Worm (Caenorhabditis elegans): Measurements from ENCODE around the gene hpx-2.

The hpx-2 gene

DNA sequence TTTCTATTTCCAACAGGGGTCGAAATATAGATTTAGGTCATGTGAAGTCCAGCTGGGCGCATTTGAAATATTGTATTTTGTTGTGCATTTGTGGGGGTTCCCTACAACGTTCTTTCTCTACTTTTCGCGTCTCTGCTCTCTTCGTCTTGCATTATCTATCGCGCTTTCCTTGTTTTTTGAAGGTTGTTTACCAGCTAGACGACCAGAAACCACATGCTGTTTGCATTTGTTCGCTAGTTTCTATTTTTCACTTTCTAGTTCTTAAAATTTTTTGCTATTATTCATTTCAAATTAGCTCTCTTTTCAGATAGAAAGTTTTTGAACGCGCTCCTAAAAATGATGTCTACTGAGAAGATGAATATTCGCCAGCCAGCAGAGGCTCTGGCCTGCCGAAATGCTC is 10.8 kb upstream of the hpx-2 start, which contains the start of gene F55B12.10:
Gene F55B12.10, plus strand, starts transcription at position 301 of the 400 bp plus-strand sequence.
- no peak for TF ChIP-seq nhr-179 (tag; optimal IDR thresholded peaks at IDR 0.05)
- peak; percentile 7 for TF ChIP-seq K12H6.12 (tag; optimal IDR thresholded peaks at IDR 0.05)

DNA sequence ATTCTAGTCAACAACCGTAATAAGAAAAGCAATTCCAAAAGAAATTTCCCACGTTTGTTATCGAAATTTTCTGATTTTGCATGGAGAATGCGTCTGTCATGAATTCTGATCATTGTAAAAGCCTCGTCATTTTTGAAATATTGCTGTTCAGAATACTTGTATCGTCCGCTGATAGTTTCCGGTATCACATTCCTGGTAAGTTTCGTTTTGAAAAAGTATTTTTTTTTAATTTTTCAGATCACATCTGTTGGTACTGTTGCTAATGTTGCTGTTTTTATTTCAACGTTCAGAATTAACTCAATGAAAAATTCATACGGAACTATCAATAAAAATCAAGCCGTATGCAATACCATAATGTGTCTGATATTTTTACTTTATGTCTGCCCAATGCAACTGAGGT is 9.4 kb upstream of the hpx-2 start, which contains the start of gene srx-17:
Gene srx-17, plus strand, starts transcription at position 301 of the 400 bp plus-strand sequence.
- TF ChIP-seq akir-1 (GFP tag; optimal IDR thresholded peaks at IDR 0.05) (no peak), efl-1 (GFP tag; optimal IDR thresholded peaks at IDR 0.05) (no peak), D2030.7 (GFP tag; IDR thresholded peaks at IDR 0.05) (no peak), T26A5.8 (tag; optimal IDR thresholded peaks at IDR 0.05) (no peak), F55B11.4 (tag; optimal IDR thresholded peaks at IDR 0.05; ENCODE audit: borderline replicate concordance, insufficient read depth) (no peak), mcd-1 (GFP tag; IDR thresholded peaks at IDR 0.05) (no peak), ztf-26 (tag; optimal IDR thresholded peaks at IDR 0.05) (no peak), mes-4 (tag; optimal IDR thresholded peaks at IDR 0.05) (no peak), hsf-1 (GFP tag; IDR thresholded peaks at IDR 0.05) (no peak), Y67H2A.10 (GFP tag; conservative IDR thresholded peaks at IDR 0.05) (no peak), F37B4.10 (GFP tag; IDR thresholded peaks at IDR 0.05) (no peak), F10E7.11 (tag; optimal IDR thresholded peaks at IDR 0.05) (no peak), ztf-6 (GFP tag; IDR thresholded peaks at IDR 0.05) (no peak), pha-4 (tag; optimal IDR thresholded peaks at IDR 0.05) (no peak), unc-130 (GFP tag; optimal IDR thresholded peaks at IDR 0.05) (no peak), T07F8.4 (tag; optimal IDR thresholded peaks at IDR 0.05) (no peak), C06A6.2 (GFP tag; conservative IDR thresholded peaks at IDR 0.05) (no peak), ztf-18 (tag; optimal IDR thresholded peaks at IDR 0.05) (no peak)

DNA sequence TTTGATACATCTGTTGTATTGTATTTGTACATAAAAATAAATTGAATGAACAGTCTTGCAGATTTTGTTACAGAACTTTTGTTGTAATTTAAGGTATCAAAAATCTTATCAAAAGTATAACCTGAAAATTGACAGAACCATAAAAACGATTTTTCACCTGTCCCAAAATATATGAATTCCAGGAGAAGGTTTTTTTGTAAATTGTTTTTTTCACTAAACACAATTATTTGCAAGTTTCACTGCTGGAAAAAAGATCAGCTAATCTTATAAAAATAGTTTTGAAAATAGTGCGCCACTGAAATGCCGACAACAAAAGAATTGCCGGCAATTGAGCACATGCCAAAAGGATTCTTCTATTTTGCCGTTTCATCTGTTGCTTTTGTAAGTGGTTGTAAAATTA is 7.1 kb upstream of the hpx-2 start, which contains the start of gene srx-130:
Gene srx-130, plus strand, starts transcription at position 301 of the 400 bp plus-strand sequence.
- TF ChIP-seq egrh-3 (GFP tag; IDR thresholded peaks at IDR 0.05), result no peak
- TF ChIP-seq rpc-1 (optimal IDR thresholded peaks at IDR 0.05), result no peak
- no peak for TF ChIP-seq rpc-1 (tag; optimal IDR thresholded peaks at IDR 0.05)
- no peak for TF ChIP-seq mxl-1 (tag; optimal IDR thresholded peaks at IDR 0.05)
- TF ChIP-seq ceh-79 (tag; optimal IDR thresholded peaks at IDR 0.05), result no peak

- TF ChIP-seq madf-10 (tag; optimal IDR thresholded peaks at IDR 0.05), result no peak
- no peak for TF ChIP-seq attf-3 (GFP tag; conservative IDR thresholded peaks at IDR 0.05)
- no peak for TF ChIP-seq snpc-1.3 (tag; optimal IDR thresholded peaks at IDR 0.05; ENCODE audit: insufficient read depth)
- no peak for TF ChIP-seq rpc-1 (optimal IDR thresholded peaks at IDR 0.05)
- TF ChIP-seq rpc-1 (tag; optimal IDR thresholded peaks at IDR 0.05), result no peak
- TF ChIP-seq F55B11.4 (tag; optimal IDR thresholded peaks at IDR 0.05; ENCODE audit: borderline replicate concordance, insufficient read depth), result no peak
- TF ChIP-seq D2030.7 (GFP tag; IDR thresholded peaks at IDR 0.05), result no peak
- TF ChIP-seq nhr-90 (tag; optimal IDR thresholded peaks at IDR 0.05), result no peak
- no peak for TF ChIP-seq lag-1 (GFP tag; IDR thresholded peaks at IDR 0.05)
- TF ChIP-seq ceh-100 (GFP tag; IDR thresholded peaks at IDR 0.05), result no peak
- TF ChIP-seq rcor-1 (GFP tag; IDR thresholded peaks at IDR 0.05), result no peak
- no peak for TF ChIP-seq hsf-1 (GFP tag; IDR thresholded peaks at IDR 0.05)
- TF ChIP-seq ztf-6 (GFP tag; IDR thresholded peaks at IDR 0.05), result no peak
- no peak for TF ChIP-seq xnd-1 (tag; optimal IDR thresholded peaks at IDR 0.05)
- TF ChIP-seq lsl-1 (GFP tag; optimal IDR thresholded peaks at IDR 0.05), result no peak
- no peak for TF ChIP-seq nfya-2 (GFP tag; IDR thresholded peaks at IDR 0.05)
Observed at ce11 chrV:13845136-13845535, 5.1 kb upstream of the hpx-2 start, which contains the start of gene srx-131. srx-131 (plus strand) TSS chrV:13845436.
